Fruit fly (Drosophila melanogaster): ENCODE data around the gene ScsbetaA.

Gene ScsbetaA

dm6 chr3R:8890441-8890840 is 48.1 kb upstream of the ScsbetaA start (continued):
- TF ChIP-seq CG11504 (tag; optimal IDR thresholded peaks at IDR 0.05) (no peak), CG3407 (GFP tag; optimal IDR thresholded peaks at IDR 0.05) (no peak), CG17328 (GFP tag; IDR thresholded peaks at IDR 0.05) (no peak), CG13624 (GFP tag; optimal IDR thresholded peaks at IDR 0.05) (no peak), CG4854 (GFP tag; optimal IDR thresholded peaks at IDR 0.05) (no peak), CG10959 (GFP tag; IDR thresholded peaks at IDR 0.05) (no peak), fd3F (GFP tag; optimal IDR thresholded peaks at IDR 0.05) (no peak), CG2120 (GFP tag; optimal IDR thresholded peaks at IDR 0.05) (no peak), mirr (GFP tag; optimal IDR thresholded peaks at IDR 0.05) (peak; percentile 41), pho (GFP tag; optimal IDR thresholded peaks at IDR 0.05) (no peak), sug (tag; optimal IDR thresholded peaks at IDR 0.05) (peak; percentile 2), eve (GFP tag; optimal IDR thresholded peaks at IDR 0.05) (peak in 1 of 2 experiments; percentile 6), Doc2 (GFP tag; IDR thresholded peaks at IDR 0.05) (0 out of 2 replicates have a peak, but pooled peaks have one; percentile 24), wek (GFP tag; optimal IDR thresholded peaks at IDR 0.05) (peak; percentile 9), sc (optimal IDR thresholded peaks at IDR 0.05) (no peak), sc (GFP tag; optimal IDR thresholded peaks at IDR 0.05) (no peak), hbn (GFP tag; IDR thresholded peaks at IDR 0.05; ENCODE audit: partially characterized antibody) (no peak), CG8281 (tag; optimal IDR thresholded peaks at IDR 0.05) (peak; percentile 2), shn (GFP tag; optimal IDR thresholded peaks at IDR 0.05) (no peak), maf-S (GFP tag; optimal IDR thresholded peaks at IDR 0.05) (no peak), CG12155 (GFP tag; optimal IDR thresholded peaks at IDR 0.05) (no peak), Ets97D (GFP tag; optimal IDR thresholded peaks at IDR 0.05) (no peak), CG9817 (tag; optimal IDR thresholded peaks at IDR 0.05) (no peak), Lhr (GFP tag; optimal IDR thresholded peaks at IDR 0.05) (no peak), CG5245 (GFP tag; optimal IDR thresholded peaks at IDR 0.05) (no peak), CG11696 (GFP tag; IDR thresholded peaks at IDR 0.05) (no peak), slbo (GFP tag; IDR thresholded peaks at IDR 0.05) (0 out of 2 replicates have a peak, but pooled peaks have one; percentile 23), CG14710 (tag; optimal IDR thresholded peaks at IDR 0.05) (no peak), Myb (GFP tag; optimal IDR thresholded peaks at IDR 0.05) (no peak), Ravus (GFP tag; IDR thresholded peaks at IDR 0.05) (no peak), CG13296 (GFP tag; optimal IDR thresholded peaks at IDR 0.05) (peak; percentile 24), CG15269 (tag; optimal IDR thresholded peaks at IDR 0.05) (peak; percentile 31), so (GFP tag; IDR thresholded peaks at IDR 0.05) (no peak), CG7987 (GFP tag; optimal IDR thresholded peaks at IDR 0.05) (no peak), Sox100B (GFP tag; optimal IDR thresholded peaks at IDR 0.05) (peak; percentile 6), nerfin-2 (GFP tag; IDR thresholded peaks at IDR 0.05; ENCODE audit: partially characterized antibody) (no peak), cad (GFP tag; optimal IDR thresholded peaks at IDR 0.05) (no peak), cas (GFP tag; IDR thresholded peaks at IDR 0.05) (no peak), Meics (GFP tag; optimal IDR thresholded peaks at IDR 0.05) (peak; percentile 23), zfh1 (GFP tag; IDR thresholded peaks at IDR 0.05) (no peak), CG15073 (GFP tag; optimal IDR thresholded peaks at IDR 0.05) (no peak), Dip3 (GFP tag; optimal IDR thresholded peaks at IDR 0.05) (no peak), pros (GFP tag; optimal IDR thresholded peaks at IDR 0.05) (no peak), ci (GFP tag; IDR thresholded peaks at IDR 0.05) (0 out of 3 replicates have a peak, but pooled peaks have one; percentile 35), Dad (GFP tag; optimal IDR thresholded peaks at IDR 0.05) (no peak), Awh (GFP tag; IDR thresholded peaks at IDR 0.05) (0 out of 2 replicates have a peak, but pooled peaks have one; percentile 33), Hand (GFP tag; optimal IDR thresholded peaks at IDR 0.05) (no peak), Opbp (GFP tag; IDR thresholded peaks at IDR 0.05; ENCODE audit: partially characterized antibody) (no peak), hkb (optimal IDR thresholded peaks at IDR 0.05) (no peak), hkb (GFP tag; IDR thresholded peaks at IDR 0.05) (0 out of 2 replicates have a peak, but pooled peaks have one; percentile 6), CG8290 (GFP tag; optimal IDR thresholded peaks at IDR 0.05) (no peak), CG8290 (tag; optimal IDR thresholded peaks at IDR 0.05) (peak in 1 of 2 experiments; percentile 61)
